Fruit fly (Drosophila melanogaster) whole organism, prepupa: ENCODE results near the gene gzl.

Source experiments
- Blimp-1 ChIP-seq: fragments of 200-800 bp; sonication (Bioruptor generic); optimal IDR thresholded peaks from 3 replicates; lab custom pipeline; 2017; ENCODE audit warnings: missing biosample characterization, missing genetic modification characterization, mild to moderate bottlenecking, moderate library complexity, missing genetic modification reagents
- CG10631 ChIP-seq: fragments of 200-800 bp; sonication (Bioruptor generic); optimal IDR thresholded peaks from 2 replicates; lab custom pipeline; 2016; ENCODE audit warnings: missing biosample characterization, missing genetic modification characterization
- CG11294 ChIP-seq: fragments of 200-800 bp; sonication (Bioruptor generic); IDR thresholded peaks from 2 replicates; pipeline ENCODE4 v1.3.6; 2022; ENCODE audit warnings: missing biosample characterization, missing genetic modification characterization
- CG11762 ChIP-seq: fragments of 200-800 bp; sonication (Bioruptor generic); optimal IDR thresholded peaks from 3 replicates; lab custom pipeline; 2016; ENCODE audit warnings: missing biosample characterization, missing genetic modification characterization; ENCODE audit not compliant: insufficient read depth
- CG11902 ChIP-seq: fragments of 200-800 bp; sonication (Bioruptor generic); optimal IDR thresholded peaks from 3 replicates; lab custom pipeline; 2016; ENCODE audit warnings: missing biosample characterization, missing genetic modification characterization
- CG1621 ChIP-seq: fragments of 200-800 bp; sonication (Bioruptor generic); optimal IDR thresholded peaks from 3 replicates; lab custom pipeline; 2018; ENCODE audit warnings: missing biosample characterization, mild to moderate bottlenecking, missing genetic modification characterization
- CG31627 ChIP-seq: fragments of 200-800 bp; sonication (Bioruptor generic); optimal IDR thresholded peaks from 3 replicates; lab custom pipeline; 2016; ENCODE audit warnings: missing biosample characterization, missing genetic modification characterization
- CG32006 ChIP-seq: fragments of 200-800 bp; sonication (Bioruptor generic); optimal IDR thresholded peaks from 3 replicates; lab custom pipeline; 2017; ENCODE audit warnings: missing biosample characterization, mild to moderate bottlenecking, missing genetic modification characterization
- CG34406 ChIP-seq: fragments of 200-800 bp; sonication (Bioruptor generic); optimal IDR thresholded peaks from 3 replicates; lab custom pipeline; 2016; ENCODE audit warnings: missing biosample characterization, missing genetic modification characterization
- CG4318 ChIP-seq: fragments of 200-800 bp; sonication (Bioruptor generic); optimal IDR thresholded peaks from 3 replicates; lab custom pipeline; 2017; ENCODE audit warnings: missing biosample characterization, mild to moderate bottlenecking, missing genetic modification characterization
- CG6163 ChIP-seq: fragments of 200-800 bp; sonication (Bioruptor generic); IDR thresholded peaks from 3 replicates; pipeline ENCODE4 v1.3.6; 2022; ENCODE audit warnings: missing biosample characterization, missing genetic modification characterization
- CG6792 ChIP-seq: fragments of 200-800 bp; sonication (Bioruptor generic); optimal IDR thresholded peaks from 3 replicates; lab custom pipeline; 2016; ENCODE audit warnings: missing biosample characterization, missing genetic modification characterization
- CG6808 ChIP-seq: fragments of 200-800 bp; sonication (Bioruptor generic); optimal IDR thresholded peaks from 3 replicates; lab custom pipeline; 2017; ENCODE audit warnings: missing biosample characterization, missing genetic modification characterization, mild to moderate bottlenecking, moderate library complexity, missing genetic modification reagents
- CG6854 ChIP-seq: fragments of 200-800 bp; sonication (Bioruptor generic); optimal IDR thresholded peaks from 2 replicates; lab custom pipeline; 2017; ENCODE audit warnings: missing biosample characterization, mild to moderate bottlenecking, missing genetic modification characterization
- CG7368 ChIP-seq: fragments of 200-800 bp; sonication (Bioruptor generic); optimal IDR thresholded peaks from 3 replicates; lab custom pipeline; 2016; ENCODE audit warnings: missing biosample characterization, missing genetic modification characterization
- CG8319 ChIP-seq: fragments of 200-800 bp; sonication (Bioruptor generic); optimal IDR thresholded peaks from 3 replicates; lab custom pipeline; 2016; ENCODE audit warnings: missing biosample characterization, missing genetic modification characterization
- CG8632 ChIP-seq: fragments of 200-800 bp; sonication (Bioruptor generic); optimal IDR thresholded peaks from 3 replicates; lab custom pipeline; 2016; ENCODE audit warnings: missing biosample characterization, missing genetic modification characterization
- CG9139 ChIP-seq: fragments of 200-800 bp; sonication (Bioruptor generic); optimal IDR thresholded peaks from 3 replicates; lab custom pipeline; 2017; ENCODE audit warnings: missing biosample characterization, mild to moderate bottlenecking, missing genetic modification characterization
- Eip78C ChIP-seq: fragments of 200-800 bp; sonication (Bioruptor generic); peaks from one replicate; lab custom pipeline; 2016; ENCODE audit warnings: missing biosample characterization, missing genetic modification characterization
- Eip93F ChIP-seq: fragments of 200-800 bp; sonication (Bioruptor generic); optimal IDR thresholded peaks from 2 replicates; lab custom pipeline; 2016; ENCODE audit warnings: missing biosample characterization, mild to moderate bottlenecking, missing genetic modification characterization
- Ets21C ChIP-seq: fragments of 200-800 bp; sonication (Bioruptor generic); optimal IDR thresholded peaks from 3 replicates; lab custom pipeline; 2016; ENCODE audit warnings: missing biosample characterization, missing genetic modification characterization
- Ets96B ChIP-seq: fragments of 200-800 bp; optimal IDR thresholded peaks from 2 replicates; lab custom pipeline; 2019; ENCODE audit warnings: missing biosample characterization, mild to moderate bottlenecking, missing genetic modification characterization, moderate library complexity
- Hr38 ChIP-seq: sonication (Bioruptor generic); optimal IDR thresholded peaks from 2 replicates; lab custom pipeline; 2016; ENCODE audit warnings: missing biosample characterization, missing genetic modification characterization
- Hr4 ChIP-seq: fragments of 200-800 bp; sonication (Bioruptor generic); optimal IDR thresholded peaks from 3 replicates; lab custom pipeline; 2016; ENCODE audit warnings: missing biosample characterization, missing genetic modification characterization
- Met ChIP-seq: fragments of 200-800 bp; sonication (Bioruptor generic); optimal IDR thresholded peaks from 3 replicates; lab custom pipeline; 2016; ENCODE audit warnings: missing biosample characterization, missing genetic modification characterization
- OdsH ChIP-seq: fragments of 200-800 bp; sonication (Bioruptor generic); optimal IDR thresholded peaks from 3 replicates; lab custom pipeline; 2016; ENCODE audit warnings: missing biosample characterization, missing genetic modification characterization
- Sox102F ChIP-seq: fragments of 200-800 bp; sonication (Bioruptor generic); optimal IDR thresholded peaks from 2 replicates; lab custom pipeline; 2016; ENCODE audit warnings: missing biosample characterization, mild to moderate bottlenecking, missing genetic modification characterization
- Sox14 ChIP-seq: fragments of 200-800 bp; sonication (Bioruptor generic); optimal IDR thresholded peaks from 3 replicates; lab custom pipeline; 2016; ENCODE audit warnings: missing biosample characterization, missing genetic modification characterization
- Sox15 ChIP-seq: fragments of 200-800 bp; sonication (Bioruptor generic); optimal IDR thresholded peaks from 3 replicates; lab custom pipeline; 2016; ENCODE audit warnings: missing biosample characterization, missing genetic modification characterization
- achi ChIP-seq: fragments of 200-800 bp; sonication (Bioruptor generic); optimal IDR thresholded peaks from 3 replicates; lab custom pipeline; 2016; ENCODE audit warnings: missing biosample characterization, missing genetic modification characterization
- acj6 ChIP-seq: fragments of 200-800 bp; sonication (Bioruptor generic); optimal IDR thresholded peaks from 3 replicates; lab custom pipeline; 2016; ENCODE audit warnings: missing biosample characterization, missing genetic modification characterization
- dac ChIP-seq: fragments of 200-800 bp; sonication (Bioruptor generic); optimal IDR thresholded peaks from 2 replicates; lab custom pipeline; 2017; ENCODE audit warnings: missing biosample characterization, mild to moderate bottlenecking, missing genetic modification characterization
- dsx ChIP-seq: fragments of 200-800 bp; optimal IDR thresholded peaks from 3 replicates; lab custom pipeline; 2019; ENCODE audit warnings: missing biosample characterization, mild to moderate bottlenecking, missing genetic modification characterization, moderate library complexity; ENCODE audit not compliant: poor library complexity, severe bottlenecking
- eg ChIP-seq: fragments of 200-800 bp; sonication (Bioruptor generic); IDR thresholded peaks from 3 replicates; pipeline ENCODE4 v1.3.6; 2022; ENCODE audit warnings: missing biosample characterization, missing genetic modification characterization
- esn ChIP-seq: fragments of 200-800 bp; sonication (Bioruptor generic); optimal IDR thresholded peaks from 2 replicates; lab custom pipeline; 2016; ENCODE audit warnings: missing biosample characterization, mild to moderate bottlenecking, missing genetic modification characterization, moderate library complexity
- fd59A ChIP-seq: fragments of 200-800 bp; sonication (Bioruptor generic); optimal IDR thresholded peaks from 2 replicates; lab custom pipeline; 2017; ENCODE audit warnings: missing biosample characterization, mild to moderate bottlenecking, missing genetic modification characterization, missing genetic modification reagents
- fd85E ChIP-seq: fragments of 200-800 bp; sonication (Bioruptor generic); optimal IDR thresholded peaks from 3 replicates; lab custom pipeline; 2016; ENCODE audit warnings: missing biosample characterization, missing genetic modification characterization
- fkh ChIP-seq: fragments of 200-800 bp; sonication (Bioruptor generic); optimal IDR thresholded peaks from 3 replicates; lab custom pipeline; 2017; ENCODE audit warnings: missing biosample characterization, mild to moderate bottlenecking, missing genetic modification characterization, moderate library complexity
- lz ChIP-seq: fragments of 200-800 bp; sonication (Bioruptor generic); optimal IDR thresholded peaks from 3 replicates; lab custom pipeline; 2016; ENCODE audit warnings: missing biosample characterization, missing genetic modification characterization
- net ChIP-seq: fragments of 200-800 bp; sonication (Bioruptor generic); optimal IDR thresholded peaks from 3 replicates; lab custom pipeline; 2016; ENCODE audit warnings: missing biosample characterization, missing genetic modification characterization
- pdm3 ChIP-seq: fragments of 200-800 bp; sonication (Bioruptor generic); optimal IDR thresholded peaks from 3 replicates; lab custom pipeline; 2016; ENCODE audit warnings: missing biosample characterization, missing genetic modification characterization
- spab ChIP-seq: fragments of 200-800 bp; sonication (Bioruptor generic); optimal IDR thresholded peaks from 2 replicates; lab custom pipeline; 2017; ENCODE audit warnings: missing biosample characterization, mild to moderate bottlenecking, missing genetic modification characterization, missing genetic modification reagents
- ss ChIP-seq, 2 experiments: fragments of 200-800 bp; sonication (Bioruptor generic); optimal IDR thresholded peaks; 2 replicates in 1 of 2; 3 replicates in 1 of 2; lab custom pipeline; 2017 to 2018; ENCODE audit warnings: mild to moderate bottlenecking in 2 of 2, missing biosample characterization in 2 of 2, missing genetic modification characterization in 2 of 2, moderate library complexity in 1 of 2
- svp ChIP-seq: fragments of 200-800 bp; sonication (Bioruptor generic); peaks from one replicate; lab custom pipeline; 2016; ENCODE audit warnings: missing biosample characterization, missing genetic modification characterization
- vri ChIP-seq: fragments of 200-800 bp; sonication (Bioruptor generic); optimal IDR thresholded peaks from 3 replicates; lab custom pipeline; 2016; ENCODE audit warnings: missing biosample characterization, mild to moderate bottlenecking, missing genetic modification characterization

The gzl gene

dm6 chr3R:6405674-6406565, 23.2 kb downstream of the gzl start, which contains the start of gene Dmtn (continued):
- TF ChIP-seq fd59A (GFP tag; lab: Kevin White, UChicago) (no peak), acj6 (no peak), esn (GFP tag; lab: Kevin White, UChicago) (no peak), Ets21C (GFP tag; lab: Kevin White, UChicago) (no peak), CG11762 (GFP tag; lab: Kevin White, UChicago) (no peak), CG6163 (GFP tag; lab: Robert Waterston, UW) (no peak), Eip93F (peak; percentile 51), ss (GFP tag; optimal IDR thresholded peaks at IDR 0.05; lab: Kevin White, UChicago) (peak in 1 of 2 experiments; percentile 16), dac (GFP tag; lab: Kevin White, UChicago) (no peak), net (GFP tag; lab: Kevin White, UChicago) (peak; percentile 34), Hr4 (GFP tag; lab: Kevin White, UChicago) (peak; percentile 35), CG11902 (GFP tag; lab: Kevin White, UChicago) (no peak), pdm3 (GFP tag; lab: Kevin White, UChicago) (no peak), Ets96B (tag; lab: Kevin White, UChicago) (no peak), CG31627 (GFP tag; lab: Kevin White, UChicago) (no peak), fkh (GFP tag; lab: Kevin White, UChicago) (peak; percentile 68), Hr38 (no peak), OdsH (GFP tag; lab: Kevin White, UChicago) (peak; percentile 22), CG6792 (GFP tag; lab: Kevin White, UChicago) (no peak), CG34406 (GFP tag; lab: Kevin White, UChicago) (peak; percentile 15), CG6808 (GFP tag; lab: Kevin White, UChicago) (no peak), spab (GFP tag; lab: Kevin White, UChicago) (no peak), fd85E (GFP tag; lab: Kevin White, UChicago) (no peak), CG32006 (GFP tag; lab: Kevin White, UChicago) (peak; percentile 21), Eip78C (GFP tag; lab: Kevin White, UChicago) (peak; percentile 55), eg (no peak), CG11294 (GFP tag; lab: Robert Waterston, UW) (no peak), CG4318 (GFP tag; lab: Kevin White, UChicago) (no peak), Met (GFP tag; lab: Kevin White, UChicago) (no peak), CG8632 (GFP tag; lab: Kevin White, UChicago) (no peak), Blimp-1 (no peak), CG10631 (GFP tag; lab: Kevin White, UChicago) (peak; percentile 0), Sox15 (no peak), Sox14 (GFP tag; lab: Kevin White, UChicago) (peak; percentile 29), lz (GFP tag; lab: Kevin White, UChicago) (no peak), CG1621 (no peak), CG9139 (GFP tag; lab: Kevin White, UChicago) (peak; percentile 39)

dm6 chr3R:6406566-6407098, 23.9 kb downstream of the gzl start, which contains the start of gene gpp:
Gene gpp, plus strand, starts transcription at chr3R:6406855.
- TF ChIP-seq CG8632 (GFP tag; lab: Kevin White, UChicago) (no peak), Ets96B (tag; lab: Kevin White, UChicago) (no peak), achi (GFP tag; lab: Kevin White, UChicago) (no peak), CG6854 (GFP tag; lab: Kevin White, UChicago) (peak; percentile 41), Sox14 (GFP tag; lab: Kevin White, UChicago) (peak; percentile 4), Eip78C (GFP tag; lab: Kevin White, UChicago) (peak; percentile 72), Eip93F (no peak), CG8319 (GFP tag; lab: Kevin White, UChicago) (no peak), Hr38 (no peak), CG1621 (peak; percentile 10), ss (GFP tag; optimal IDR thresholded peaks at IDR 0.05; lab: Kevin White, UChicago) (peak in 1 of 2 experiments; percentile 19), vri (peak; percentile 36), CG7368 (GFP tag; lab: Kevin White, UChicago) (peak; percentile 13), svp (GFP tag; lab: Kevin White, UChicago) (peak; percentile 69), esn (GFP tag; lab: Kevin White, UChicago) (peak; percentile 13), dsx (GFP tag; lab: Kevin White, UChicago) (peak; percentile 59), Sox102F (GFP tag; lab: Kevin White, UChicago) (peak; percentile 29)
